Fruit fly (Drosophila melanogaster) whole organism, adult: ENCODE measurements around the gene meng.

Experiments used
- CG14711 ChIP-seq: fragments of 200-800 bp; sonication (Bioruptor generic); optimal IDR thresholded peaks from 2 replicates; lab custom pipeline; 2018; ENCODE audit warnings: missing biosample characterization, mild to moderate bottlenecking, missing genetic modification characterization, moderate library complexity
- CG7101 ChIP-seq: fragments of 200-800 bp; sonication (Bioruptor generic); optimal IDR thresholded peaks from 2 replicates; lab custom pipeline; 2018; ENCODE audit warnings: missing biosample characterization, mild to moderate bottlenecking, missing genetic modification characterization, moderate library complexity
- cnc ChIP-seq, 2 experiments: fragments of >200 bp; optimal IDR thresholded peaks; 2 replicates each; lab custom pipeline; 2017

- no peak for TF ChIP-seq cnc (optimal IDR thresholded peaks at IDR 0.05; lab: Kevin White, UChicago)
- no peak for TF ChIP-seq CG14711 (tag; lab: Kevin White, UChicago)
- TF ChIP-seq CG7101 (tag; lab: Kevin White, UChicago) = no peak
Measured at dm6 chr2L:6717460-6717859, 24.8 kb upstream of the meng start, which contains the start of gene Aatf.
